Fruit fly (Drosophila melanogaster) whole organism, embryonic: ENCODE data around the gene CG33947.

ENCODE experiments used
- Blimp-1 ChIP-seq: fragments of 200-800 bp; sonication (Bioruptor generic); optimal IDR thresholded peaks from 3 replicates; lab custom pipeline; 2018; ENCODE audit warnings: missing biosample characterization, missing genetic modification characterization, mild to moderate bottlenecking, moderate library complexity, missing genetic modification reagents
- CG10543 ChIP-seq: fragments of 200-800 bp; sonication (Bioruptor generic); optimal IDR thresholded peaks from 3 replicates; lab custom pipeline; 2017; ENCODE audit warnings: missing biosample characterization, mild to moderate bottlenecking, missing genetic modification characterization, moderate library complexity
- CG11085 ChIP-seq: fragments of 200-800 bp; sonication (Bioruptor generic); IDR thresholded peaks from 2 replicates; pipeline ENCODE4 v1.3.6; 2022; ENCODE audit warnings: missing biosample characterization, missing genetic modification characterization
- CG11093 ChIP-seq: fragments of 200-800 bp; sonication (Bioruptor generic); IDR thresholded peaks from 3 replicates; pipeline ENCODE4 v1.3.6; 2022; ENCODE audit warnings: missing biosample characterization, missing genetic modification characterization
- CG12071 ChIP-seq: fragments of 200-800 bp; sonication (Bioruptor generic); optimal IDR thresholded peaks from 3 replicates; lab custom pipeline; 2018; ENCODE audit warnings: missing biosample characterization, mild to moderate bottlenecking, missing genetic modification characterization
- CG12104 ChIP-seq: fragments of 200-800 bp; sonication (Bioruptor generic); optimal IDR thresholded peaks from 3 replicates; lab custom pipeline; 2016; ENCODE audit warnings: missing biosample characterization, missing genetic modification characterization
- CG13287 ChIP-seq: fragments of 200-800 bp; sonication (Bioruptor generic); IDR thresholded peaks from 2 replicates; pipeline ENCODE4 v1.3.6; 2022; ENCODE audit warnings: missing biosample characterization, missing genetic modification characterization; ENCODE audit not compliant: partially characterized antibody
- CG13894 ChIP-seq: fragments of 200-800 bp; sonication (Bioruptor generic); optimal IDR thresholded peaks from 3 replicates; lab custom pipeline; 2018; ENCODE audit warnings: missing biosample characterization, mild to moderate bottlenecking, missing genetic modification characterization, moderate library complexity
- CG14860 ChIP-seq: fragments of 200-800 bp; sonication (Bioruptor generic); IDR thresholded peaks from 3 replicates; pipeline ENCODE4 v1.3.6; 2022; ENCODE audit warnings: missing biosample characterization, missing genetic modification characterization; ENCODE audit not compliant: partially characterized antibody
- CG15073 ChIP-seq: fragments of 200-800 bp; sonication (Bioruptor generic); optimal IDR thresholded peaks from 2 replicates; lab custom pipeline; 2016; ENCODE audit warnings: missing biosample characterization, missing genetic modification characterization
- CG15601 ChIP-seq: fragments of 200-800 bp; sonication (Bioruptor generic); optimal IDR thresholded peaks from 3 replicates; lab custom pipeline; 2019; ENCODE audit warnings: missing biosample characterization, mild to moderate bottlenecking, missing genetic modification characterization, moderate library complexity
- CG16779 ChIP-seq: fragments of 200-800 bp; sonication (Bioruptor generic); IDR thresholded peaks from 2 replicates; pipeline ENCODE4 v1.3.6; 2022; ENCODE audit warnings: missing biosample characterization, missing genetic modification characterization
- CG17568 ChIP-seq: fragments of 200-800 bp; sonication (Bioruptor generic); optimal IDR thresholded peaks from 2 replicates; lab custom pipeline; 2018; ENCODE audit warnings: missing biosample characterization, mild to moderate bottlenecking, missing genetic modification characterization, moderate library complexity
- CG18764 ChIP-seq: fragments of 200-800 bp; sonication (Bioruptor generic); optimal IDR thresholded peaks from 3 replicates; lab custom pipeline; 2016; ENCODE audit warnings: missing biosample characterization, missing genetic modification characterization
- CG2129 ChIP-seq: fragments of 200-800 bp; sonication (Bioruptor generic); IDR thresholded peaks from 2 replicates; pipeline ENCODE4 v1.3.6; 2022; ENCODE audit warnings: missing biosample characterization, missing genetic modification characterization; ENCODE audit not compliant: partially characterized antibody
- CG2199 ChIP-seq: fragments of 200-800 bp; sonication (Bioruptor generic); IDR thresholded peaks from 3 replicates; pipeline ENCODE4 v1.3.6; 2022; ENCODE audit warnings: missing biosample characterization, missing genetic modification characterization
- CG30020 ChIP-seq: fragments of 200-800 bp; optimal IDR thresholded peaks from 2 replicates; lab custom pipeline; 2019; ENCODE audit warnings: missing biosample characterization, mild to moderate bottlenecking, missing genetic modification characterization, moderate library complexity
- CG32532 ChIP-seq: fragments of 200-800 bp; sonication (Bioruptor generic); IDR thresholded peaks from 2 replicates; pipeline ENCODE4 v1.3.6; 2022; ENCODE audit warnings: missing biosample characterization, missing genetic modification characterization
- CG34422 ChIP-seq: fragments of 200-800 bp; sonication (Bioruptor generic); IDR thresholded peaks from 3 replicates; pipeline ENCODE4 v1.3.6; 2022; ENCODE audit warnings: missing biosample characterization, missing genetic modification characterization
- CG4282 ChIP-seq: fragments of 200-800 bp; sonication (Bioruptor generic); optimal IDR thresholded peaks from 2 replicates; lab custom pipeline; 2016; ENCODE audit warnings: missing biosample characterization, missing genetic modification characterization
- CG5953 ChIP-seq: fragments of 200-800 bp; sonication (Bioruptor generic); IDR thresholded peaks from 2 replicates; pipeline ENCODE4 v1.3.6; 2022; ENCODE audit warnings: missing biosample characterization, missing genetic modification characterization
- CG6654 ChIP-seq: fragments of 200-800 bp; sonication (Bioruptor generic); optimal IDR thresholded peaks from 2 replicates; lab custom pipeline; 2017; ENCODE audit warnings: missing biosample characterization, mild to moderate bottlenecking, missing genetic modification characterization
- CG6813 ChIP-seq: fragments of 200-800 bp; sonication (Bioruptor generic); optimal IDR thresholded peaks from 2 replicates; lab custom pipeline; 2017; ENCODE audit warnings: missing biosample characterization, missing genetic modification characterization, mild to moderate bottlenecking, moderate library complexity, missing genetic modification reagents
- CG7928 ChIP-seq: fragments of 200-800 bp; sonication (Bioruptor generic); optimal IDR thresholded peaks from 2 replicates; lab custom pipeline; 2017; ENCODE audit warnings: missing biosample characterization, mild to moderate bottlenecking, missing genetic modification characterization
- CG8478 ChIP-seq: fragments of >200 bp; optimal IDR thresholded peaks from 2 replicates; lab custom pipeline; 2018
- CG8924 ChIP-seq: fragments of 200-800 bp; optimal IDR thresholded peaks from 3 replicates; lab custom pipeline; 2019; ENCODE audit warnings: missing biosample characterization, mild to moderate bottlenecking, missing genetic modification characterization, moderate library complexity
- CG9817 ChIP-seq: fragments of 200-800 bp; sonication (Bioruptor generic); optimal IDR thresholded peaks from 2 replicates; lab custom pipeline; 2018; ENCODE audit warnings: missing biosample characterization, mild to moderate bottlenecking, missing genetic modification characterization, moderate library complexity
- CoRest ChIP-seq: fragments of 200-800 bp; sonication (Bioruptor generic); optimal IDR thresholded peaks from 3 replicates; lab custom pipeline; 2018; ENCODE audit warnings: missing biosample characterization, mild to moderate bottlenecking, missing genetic modification characterization, moderate library complexity
- CrebB ChIP-seq: fragments of 200-800 bp; sonication (Bioruptor generic); optimal IDR thresholded peaks from 3 replicates; lab custom pipeline; 2018; ENCODE audit warnings: missing biosample characterization, mild to moderate bottlenecking, missing genetic modification characterization
- Dip3 ChIP-seq: fragments of 200-800 bp; sonication (Bioruptor generic); optimal IDR thresholded peaks from 3 replicates; lab custom pipeline; 2016; ENCODE audit warnings: missing biosample characterization, missing genetic modification characterization
- E2f2 ChIP-seq: fragments of 200-800 bp; sonication (Bioruptor generic); IDR thresholded peaks from 2 replicates; pipeline ENCODE4 v1.3.6; 2022; ENCODE audit warnings: missing biosample characterization, missing genetic modification characterization
- ERR ChIP-seq: fragments of 200-800 bp; sonication (Bioruptor generic); optimal IDR thresholded peaks from 2 replicates; lab custom pipeline; 2016; ENCODE audit warnings: missing biosample characterization, missing genetic modification characterization
- HLH3B ChIP-seq: fragments of 200-800 bp; sonication (Bioruptor generic); IDR thresholded peaks from 2 replicates; pipeline ENCODE4 v1.3.6; 2022; ENCODE audit warnings: missing biosample characterization, missing genetic modification characterization
- Hr78 ChIP-seq, 2 experiments: fragments of 200-800 bp in 1 of 2; fragments of >200 bp in 1 of 2; sonication (Bioruptor generic) in 1 of 2; optimal IDR thresholded peaks; 2 replicates each; lab custom pipeline; 2017 to 2019; ENCODE audit warnings: missing biosample characterization in 2 of 2, missing genetic modification characterization in 2 of 2, mild to moderate bottlenecking in 1 of 2, moderate library complexity in 1 of 2
- Hsf ChIP-seq: fragments of 200-800 bp; sonication (Bioruptor generic); optimal IDR thresholded peaks from 3 replicates; lab custom pipeline; 2016; ENCODE audit warnings: missing biosample characterization, missing genetic modification characterization
- NK7.1 ChIP-seq: fragments of 200-800 bp; sonication (Bioruptor generic); optimal IDR thresholded peaks from 3 replicates; lab custom pipeline; 2016; ENCODE audit warnings: missing biosample characterization, missing genetic modification characterization
- Nf-YC ChIP-seq: fragments of 200-800 bp; optimal IDR thresholded peaks from 3 replicates; lab custom pipeline; 2019; ENCODE audit warnings: missing biosample characterization, mild to moderate bottlenecking, missing genetic modification characterization, moderate library complexity
- Vsx1 ChIP-seq: fragments of 200-800 bp; sonication (Bioruptor generic); optimal IDR thresholded peaks from 2 replicates; lab custom pipeline; 2017; ENCODE audit warnings: missing biosample characterization, mild to moderate bottlenecking, missing genetic modification characterization, missing genetic modification reagents
- crc ChIP-seq: fragments of 200-800 bp; sonication (Bioruptor generic); optimal IDR thresholded peaks from 2 replicates; lab custom pipeline; 2016; ENCODE audit warnings: missing biosample characterization, missing genetic modification characterization
- crol ChIP-seq: fragments of 200-800 bp; sonication (Bioruptor generic); IDR thresholded peaks from 2 replicates; pipeline ENCODE4 v1.3.6; 2022; ENCODE audit warnings: missing biosample characterization, missing genetic modification characterization
- exex ChIP-seq: fragments of 200-800 bp; sonication (Bioruptor generic); optimal IDR thresholded peaks from 4 replicates; lab custom pipeline; 2018; ENCODE audit warnings: missing biosample characterization, mild to moderate bottlenecking, missing genetic modification characterization, moderate library complexity
- mam ChIP-seq: fragments of 200-800 bp; sonication (Bioruptor generic); optimal IDR thresholded peaks from 3 replicates; lab custom pipeline; 2016; ENCODE audit warnings: missing biosample characterization, missing genetic modification characterization
- mirr ChIP-seq: fragments of 200-800 bp; sonication (Bioruptor generic); optimal IDR thresholded peaks from 3 replicates; lab custom pipeline; 2018; ENCODE audit warnings: missing biosample characterization, mild to moderate bottlenecking, missing genetic modification characterization
- nmo ChIP-seq: fragments of 200-800 bp; sonication (Bioruptor generic); optimal IDR thresholded peaks from 2 replicates; lab custom pipeline; 2018; ENCODE audit warnings: missing biosample characterization, mild to moderate bottlenecking, missing genetic modification characterization, moderate library complexity
- pum ChIP-seq: fragments of 200-800 bp; sonication (Bioruptor generic); optimal IDR thresholded peaks from 2 replicates; lab custom pipeline; 2016; ENCODE audit warnings: missing biosample characterization, missing genetic modification characterization
- sens ChIP-seq: fragments of 200-800 bp; sonication (Bioruptor generic); peaks from one replicate; lab custom pipeline; 2016; ENCODE audit warnings: missing biosample characterization, missing genetic modification characterization
- slou ChIP-seq: fragments of 200-800 bp; sonication (Bioruptor generic); optimal IDR thresholded peaks from 3 replicates; lab custom pipeline; 2016; ENCODE audit warnings: missing biosample characterization, missing genetic modification characterization
- stwl ChIP-seq: fragments of 200-800 bp; sonication (Bioruptor generic); optimal IDR thresholded peaks from 3 replicates; lab custom pipeline; 2018; ENCODE audit warnings: missing biosample characterization, mild to moderate bottlenecking, missing genetic modification characterization, moderate library complexity
- yki ChIP-seq: fragments of >200 bp; optimal IDR thresholded peaks from 3 replicates; lab custom pipeline; 2018

CG33947 gene

DNA sequence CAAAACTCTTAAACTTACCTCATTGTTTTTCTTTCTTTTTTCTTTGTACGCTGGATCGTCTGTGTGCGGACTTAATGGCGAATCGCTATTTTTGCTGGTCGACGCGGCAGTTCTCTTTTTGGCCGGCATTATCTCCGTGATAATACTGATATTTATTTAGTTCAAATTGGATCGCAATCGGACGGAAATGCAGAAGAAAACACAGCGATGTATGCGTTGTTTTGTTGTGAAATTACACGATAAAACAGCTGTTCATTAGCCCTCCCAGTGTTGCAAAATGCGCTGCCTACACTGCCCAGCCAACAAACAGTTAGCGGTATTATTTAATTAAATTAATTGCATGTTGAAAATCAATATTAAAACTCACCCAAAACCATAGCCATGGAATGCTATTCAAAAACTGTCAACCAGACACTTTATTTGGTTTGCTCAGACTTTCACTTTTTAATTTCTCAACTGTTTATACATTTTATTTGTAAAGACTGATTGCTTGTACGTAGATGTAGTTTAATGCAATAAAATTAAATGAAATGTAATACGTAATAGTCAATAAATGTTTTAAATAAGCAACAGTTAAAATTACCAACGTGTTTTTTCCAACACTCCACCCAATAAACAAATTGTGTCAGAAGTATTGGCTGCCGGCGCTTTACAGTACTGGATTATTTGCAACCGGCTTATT, 1.8 kb downstream of the CG33947 start, which contains the start of the genes Irbp18 and APP-BP1 (continued):
- peak; percentile 87 for TF ChIP-seq CG34422 (GFP tag; lab: Robert Waterston, UW)
- TF ChIP-seq E2f2 (GFP tag; lab: Robert Waterston, UW): peak; percentile 63
- peak; percentile 87 for TF ChIP-seq CG17568 (GFP tag; lab: Kevin White, UChicago)
- TF ChIP-seq pum: peak; percentile 93
- peak; percentile 88 for TF ChIP-seq ERR (GFP tag; lab: Kevin White, UChicago)
- peak; percentile 76 for TF ChIP-seq CG6654 (GFP tag; lab: Kevin White, UChicago)
- TF ChIP-seq CG2129 (GFP tag; lab: Robert Waterston, UW): no peak
- peak; percentile 93 for TF ChIP-seq CG10543 (GFP tag; lab: Kevin White, UChicago)
- TF ChIP-seq crc (GFP tag; lab: Kevin White, UChicago): peak; percentile 91
- peak; percentile 99 for TF ChIP-seq sens (GFP tag; lab: Kevin White, UChicago)
- peak; percentile 83 for TF ChIP-seq CG12071 (GFP tag; lab: Kevin White, UChicago)
- peak; percentile 83 for TF ChIP-seq CG6813 (GFP tag; lab: Kevin White, UChicago)
- peak; percentile 95 for TF ChIP-seq CoRest (tag; lab: Kevin White, UChicago)
- peak; percentile 45 for TF ChIP-seq CG15073 (GFP tag; lab: Kevin White, UChicago)
- TF ChIP-seq CG30020 (tag; lab: Kevin White, UChicago): peak; percentile 79
- peak; percentile 68 for TF ChIP-seq stwl (tag; lab: Kevin White, UChicago)
- TF ChIP-seq CG32532 (GFP tag; lab: Robert Waterston, UW): peak; percentile 89
- TF ChIP-seq CG13894 (tag; lab: Kevin White, UChicago): peak; percentile 86
- peak; percentile 80 for TF ChIP-seq mirr (GFP tag; lab: Kevin White, UChicago)
- peak; percentile 76 for TF ChIP-seq CG15601 (tag; lab: Kevin White, UChicago)
- TF ChIP-seq CrebB (tag; lab: Kevin White, UChicago): peak; percentile 83
- TF ChIP-seq crol: peak; percentile 43; the same call in 1 of the 2 replicates
- no peak; the same call in 1 of the 2 replicates for TF ChIP-seq CG5953
- peak; percentile 96 for TF ChIP-seq Dip3
- TF ChIP-seq CG11085 (GFP tag; lab: Robert Waterston, UW): peak; percentile 68; the same call in 1 of the 2 replicates
- TF ChIP-seq CG11093: peak; percentile 71; the same call in 1 of the 3 replicates
- no peak for TF ChIP-seq CG8478 (lab: Kevin White, UChicago)
- TF ChIP-seq CG12104 (GFP tag; lab: Kevin White, UChicago): peak; percentile 95
- no peak for TF ChIP-seq yki (lab: Kevin White, UChicago)
- peak; percentile 84 for TF ChIP-seq CG9817 (tag; lab: Kevin White, UChicago)
- TF ChIP-seq Blimp-1 (GFP tag; lab: Kevin White, UChicago): peak; percentile 90
- no peak for TF ChIP-seq CG14860 (GFP tag; lab: Robert Waterston, UW)
- TF ChIP-seq CG4282 (GFP tag; lab: Kevin White, UChicago): peak; percentile 89
- peak; percentile 96 for TF ChIP-seq mam
- TF ChIP-seq slou (GFP tag; lab: Kevin White, UChicago): peak; percentile 90
- no peak for TF ChIP-seq CG13287 (GFP tag; lab: Robert Waterston, UW)
- TF ChIP-seq Vsx1 (GFP tag; lab: Kevin White, UChicago): peak; percentile 84
- 0 out of 3 replicates have a peak, but pooled peaks have one; percentile 43 for TF ChIP-seq CG2199 (GFP tag; lab: Robert Waterston, UW)
- peak; percentile 87 for TF ChIP-seq NK7.1 (GFP tag; lab: Kevin White, UChicago)
- peak; percentile 69 for TF ChIP-seq CG7928 (GFP tag; lab: Kevin White, UChicago)
- TF ChIP-seq CG8924 (tag; lab: Kevin White, UChicago): peak; percentile 94
- TF ChIP-seq Hsf (GFP tag; lab: Kevin White, UChicago): peak; percentile 97
- peak; percentile 96 for TF ChIP-seq nmo (GFP tag; lab: Kevin White, UChicago)
- TF ChIP-seq CG18764 (GFP tag; lab: Kevin White, UChicago): peak; percentile 92
- TF ChIP-seq Hr78 (GFP tag; optimal IDR thresholded peaks at IDR 0.05; lab: Kevin White, UChicago): peak in 1 of 2 experiments; percentile 54
- TF ChIP-seq HLH3B (GFP tag; lab: Robert Waterston, UW): peak; percentile 75
- TF ChIP-seq Nf-YC (tag; lab: Kevin White, UChicago): peak; percentile 82
- TF ChIP-seq exex: peak; percentile 72
- TF ChIP-seq CG16779 (GFP tag; lab: Robert Waterston, UW): 0 out of 2 replicates have a peak, but pooled peaks have one; percentile 41
